Worm (Caenorhabditis elegans) whole organism, early embryonic: ENCODE data around the gene C15B12.2.

Experiments used
- B0310.2 ChIP-seq: sonication (generic microtip); optimal IDR thresholded peaks from 2 replicates; lab custom pipeline; 2016; ENCODE audit warnings: mild to moderate bottlenecking, missing genetic modification characterization, missing compliant biosample characterization
- F13C5.2 ChIP-seq: sonication (generic microtip); optimal IDR thresholded peaks from 2 replicates; lab custom pipeline; 2017; ENCODE audit warnings: mild to moderate bottlenecking, missing genetic modification characterization, inconsistent platforms, missing compliant biosample characterization
- aly-1 ChIP-seq: sonication (generic microtip); optimal IDR thresholded peaks from 2 replicates; lab custom pipeline; 2016; ENCODE audit warnings: missing genetic modification characterization, missing compliant biosample characterization
- ama-1 ChIP-seq: fragments of 150-350 bp; optimal IDR thresholded peaks from 2 replicates; lab custom pipeline; 2014
- ceh-13 ChIP-seq: fragments of 200-800 bp; sonication (Bioruptor generic); optimal IDR thresholded peaks from 2 replicates; lab custom pipeline; 2018; ENCODE audit warnings: mild to moderate bottlenecking, missing genetic modification characterization, missing compliant biosample characterization
- ceh-36 ChIP-seq: sonication (generic microtip); optimal IDR thresholded peaks from 2 replicates; lab custom pipeline; 2016; ENCODE audit warnings: missing genetic modification characterization, inconsistent platforms, missing compliant biosample characterization
- ets-7 ChIP-seq: sonication (generic microtip); optimal IDR thresholded peaks from 2 replicates; lab custom pipeline; 2016; ENCODE audit warnings: missing genotype, missing genetic modification characterization, missing compliant biosample characterization
- flt-1 ChIP-seq: fragments of 200-800 bp; sonication (Bioruptor generic); IDR thresholded peaks from 2 replicates; pipeline ENCODE4 v1.3.6; 2022; ENCODE audit warnings: missing genetic modification characterization, missing compliant biosample characterization
- hmbx-1 ChIP-seq: sonication (generic microtip); optimal IDR thresholded peaks from 2 replicates; lab custom pipeline; 2016; ENCODE audit warnings: mild to moderate bottlenecking, missing genetic modification characterization, missing compliant biosample characterization
- hmg-4 ChIP-seq: fragments of 200-800 bp; sonication (Bioruptor generic); optimal IDR thresholded peaks from 2 replicates; lab custom pipeline; 2018; ENCODE audit warnings: mild to moderate bottlenecking, missing genetic modification characterization, missing compliant biosample characterization
- hnd-1 ChIP-seq: sonication (generic microtip); optimal IDR thresholded peaks from 2 replicates; lab custom pipeline; 2016; ENCODE audit warnings: missing genetic modification characterization, missing compliant biosample characterization
- pes-1 ChIP-seq: fragments of 200-800 bp; sonication (Bioruptor generic); IDR thresholded peaks from 2 replicates; pipeline ENCODE4 v1.3.6; 2022; ENCODE audit warnings: missing genetic modification reagents, missing genetic modification characterization, missing compliant biosample characterization
- scrt-1 ChIP-seq: fragments of 200-800 bp; sonication (Bioruptor generic); IDR thresholded peaks from 2 replicates; pipeline ENCODE4 v1.3.6; 2022; ENCODE audit warnings: missing genetic modification characterization, missing compliant biosample characterization
- sea-1 ChIP-seq: fragments of 200-800 bp; sonication (Bioruptor generic); conservative IDR thresholded peaks from 2 replicates; pipeline ENCODE4 v1.3.6; 2022; ENCODE audit warnings: missing genetic modification characterization, missing compliant biosample characterization
- tbx-11 ChIP-seq: fragments of 200-800 bp; sonication (Bioruptor generic); IDR thresholded peaks from 2 replicates; pipeline ENCODE4 v1.3.6; 2022; ENCODE audit warnings: missing genetic modification characterization, missing compliant biosample characterization
- tbx-37 ChIP-seq: fragments of 200-800 bp; sonication (Bioruptor generic); conservative IDR thresholded peaks from 2 replicates; pipeline ENCODE4 v1.3.6; 2022; ENCODE audit warnings: missing genetic modification reagents, missing genetic modification characterization, missing compliant biosample characterization
- tra-4 ChIP-seq: sonication (generic microtip); optimal IDR thresholded peaks from 2 replicates; lab custom pipeline; 2017; ENCODE audit warnings: missing genetic modification characterization, missing compliant biosample characterization

Gene C15B12.2

ce11 chrX:6462995-6463462 is at the start of gene C15B12.2:
C15B12.2 (plus strand) TSS chrX:6463412.
- TF ChIP-seq scrt-1 (GFP tag; lab: Robert Waterston, UW) (no peak), sea-1 (GFP tag; lab: Robert Waterston, UW) (no peak), tra-4 (no peak), pes-1 (GFP tag; lab: Robert Waterston, UW) (no peak), hmg-4 (no peak), ceh-13 (GFP tag; lab: Kevin White, UChicago) (no peak), F13C5.2 (tag; lab: Kevin White, UChicago) (no peak), flt-1 (GFP tag; lab: Robert Waterston, UW) (no peak), ama-1 (lab: Kevin White, UChicago) (no peak), hnd-1 (tag; lab: Kevin White, UChicago) (no peak), B0310.2 (no peak), hmbx-1 (tag; lab: Kevin White, UChicago) (no peak), tbx-11 (GFP tag; lab: Robert Waterston, UW) (no peak), tbx-37 (GFP tag; lab: Robert Waterston, UW) (no peak), ets-7 (tag; lab: Kevin White, UChicago) (no peak), ceh-36 (tag; lab: Kevin White, UChicago) (no peak)

- no peak for TF ChIP-seq aly-1 (tag; lab: Kevin White, UChicago)
- no peak for TF ChIP-seq flt-1 (GFP tag; lab: Robert Waterston, UW)
- TF ChIP-seq pes-1 (GFP tag; lab: Robert Waterston, UW): no peak
- no peak for TF ChIP-seq ceh-36 (tag; lab: Kevin White, UChicago)
- TF ChIP-seq hmg-4: no peak
- TF ChIP-seq tbx-11 (GFP tag; lab: Robert Waterston, UW): no peak
- no peak for TF ChIP-seq ets-7 (tag; lab: Kevin White, UChicago)
- no peak for TF ChIP-seq ceh-13 (GFP tag; lab: Kevin White, UChicago)
- no peak for TF ChIP-seq tra-4
- TF ChIP-seq hnd-1 (tag; lab: Kevin White, UChicago): no peak
- TF ChIP-seq F13C5.2 (tag; lab: Kevin White, UChicago): no peak
- no peak for TF ChIP-seq sea-1 (GFP tag; lab: Robert Waterston, UW)
- no peak for TF ChIP-seq hmbx-1 (tag; lab: Kevin White, UChicago)
- no peak for TF ChIP-seq ama-1 (lab: Kevin White, UChicago)
- TF ChIP-seq tbx-37 (GFP tag; lab: Robert Waterston, UW): no peak
- TF ChIP-seq scrt-1 (GFP tag; lab: Robert Waterston, UW): no peak
- TF ChIP-seq B0310.2: no peak
Measured at ce11 chrX:6413583-6413982, 49.6 kb upstream of the C15B12.2 start.

- TF ChIP-seq hmbx-1 (tag; lab: Kevin White, UChicago) (no peak), flt-1 (GFP tag; lab: Robert Waterston, UW) (no peak), sea-1 (GFP tag; lab: Robert Waterston, UW) (no peak), B0310.2 (no peak), ama-1 (lab: Kevin White, UChicago) (no peak), hmg-4 (no peak), tbx-11 (GFP tag; lab: Robert Waterston, UW) (no peak), ceh-36 (tag; lab: Kevin White, UChicago) (no peak)
Measured at ce11 chrX:6416357-6417087, 46.7 kb upstream of the C15B12.2 start, which contains the start of gene T22E5.6. T22E5.6 (minus strand) TSS chrX:6416407.

- no peak for TF ChIP-seq sea-1 (GFP tag; lab: Robert Waterston, UW)
- no peak for TF ChIP-seq hmbx-1 (tag; lab: Kevin White, UChicago)
- TF ChIP-seq ceh-36 (tag; lab: Kevin White, UChicago): no peak
- TF ChIP-seq tra-4: no peak
- no peak for TF ChIP-seq tbx-11 (GFP tag; lab: Robert Waterston, UW)
- no peak for TF ChIP-seq F13C5.2 (tag; lab: Kevin White, UChicago)
- TF ChIP-seq hmg-4: no peak
- TF ChIP-seq hnd-1 (tag; lab: Kevin White, UChicago): no peak
- TF ChIP-seq ets-7 (tag; lab: Kevin White, UChicago): no peak
- no peak for TF ChIP-seq ceh-13 (GFP tag; lab: Kevin White, UChicago)
- TF ChIP-seq B0310.2: no peak
Measured at ce11 chrX:6419113-6419512, 44.1 kb upstream of the C15B12.2 start.

ce11 chrX:6420681-6421080 is 42.5 kb upstream of the C15B12.2 start, which contains the start of gene K10C2.12:
K10C2.12 (minus strand) TSS chrX:6420781.
- TF ChIP-seq hmg-4 (no peak), B0310.2 (no peak), flt-1 (GFP tag; lab: Robert Waterston, UW) (no peak), tbx-11 (GFP tag; lab: Robert Waterston, UW) (no peak), sea-1 (GFP tag; lab: Robert Waterston, UW) (no peak), scrt-1 (GFP tag; lab: Robert Waterston, UW) (no peak), pes-1 (GFP tag; lab: Robert Waterston, UW) (no peak), ets-7 (tag; lab: Kevin White, UChicago) (no peak), tra-4 (no peak), aly-1 (tag; lab: Kevin White, UChicago) (no peak), hnd-1 (tag; lab: Kevin White, UChicago) (no peak), ceh-13 (GFP tag; lab: Kevin White, UChicago) (no peak), ama-1 (lab: Kevin White, UChicago) (no peak), hmbx-1 (tag; lab: Kevin White, UChicago) (no peak), F13C5.2 (tag; lab: Kevin White, UChicago) (no peak), ceh-36 (tag; lab: Kevin White, UChicago) (no peak), tbx-37 (GFP tag; lab: Robert Waterston, UW) (no peak)

ce11 chrX:6427147-6427546 is 36.1 kb upstream of the C15B12.2 start:
- TF ChIP-seq pes-1 (GFP tag; lab: Robert Waterston, UW) (no peak), sea-1 (GFP tag; lab: Robert Waterston, UW) (no peak), tra-4 (no peak), ceh-13 (GFP tag; lab: Kevin White, UChicago) (no peak), ama-1 (lab: Kevin White, UChicago) (no peak), aly-1 (tag; lab: Kevin White, UChicago) (no peak), hmg-4 (no peak), scrt-1 (GFP tag; lab: Robert Waterston, UW) (no peak), B0310.2 (no peak), ceh-36 (tag; lab: Kevin White, UChicago) (no peak), F13C5.2 (tag; lab: Kevin White, UChicago) (no peak), hnd-1 (tag; lab: Kevin White, UChicago) (no peak)
